Worm (Caenorhabditis elegans) whole organism, dauer: ENCODE results near the gene sra-29.

ENCODE experiments used
- unc-62 ChIP-seq: sonication (generic microtip); optimal IDR thresholded peaks from 2 replicates; lab custom pipeline; 2017; ENCODE audit warnings: missing biosample characterization, missing genetic modification reagents, missing genetic modification characterization

sra-29 gene

ce11 chrII:6592251-6592650 is 16.7 kb upstream of the sra-29 start, which contains the start of gene C56C10.9:
C56C10.9 (minus strand) TSS chrII:6592351.
- TF ChIP-seq unc-62 (GFP tag; lab: Kevin White, UChicago), result no peak

ce11 chrII:6591000-6591399 is 15.5 kb upstream of the sra-29 start:
- no peak for TF ChIP-seq unc-62 (GFP tag; lab: Kevin White, UChicago)

ce11 chrII:6589408-6589807 is 13.9 kb upstream of the sra-29 start, which contains the start of gene vps-32.1:
vps-32.1 (plus strand) TSS chrII:6589708.
- TF ChIP-seq unc-62 (GFP tag; lab: Kevin White, UChicago), result no peak

ce11 chrII:6588605-6589292 is 13.2 kb upstream of the sra-29 start, which contains the start of gene icd-1:
icd-1 (minus strand) TSS chrII:6588655.
- TF ChIP-seq unc-62 (GFP tag; lab: Kevin White, UChicago), result no peak

ce11 chrII:6587264-6587870 is 11.8 kb upstream of the sra-29 start, which contains the start of gene C56C10.7:
C56C10.7 (minus strand) TSS chrII:6587575.
- no peak for TF ChIP-seq unc-62 (GFP tag; lab: Kevin White, UChicago)

- TF ChIP-seq unc-62 (GFP tag; lab: Kevin White, UChicago), result no peak
These were observed 7.2 kb upstream of the sra-29 start, which contains the start of gene C56C10.4 for ce11 chrII:6582758-6583157. C56C10.4 (plus strand) TSS chrII:6583058.

- TF ChIP-seq unc-62 (GFP tag; lab: Kevin White, UChicago), result no peak
These were observed 5.7 kb upstream of the sra-29 start, which contains the start of gene C56C10.6 for ce11 chrII:6581236-6581635. C56C10.6 (minus strand) TSS chrII:6581336.

ce11 chrII:6578378-6578777 is 2.8 kb upstream of the sra-29 start, which contains the start of gene sra-31:
sra-31 (minus strand) TSS chrII:6578478.
- TF ChIP-seq unc-62 (GFP tag; lab: Kevin White, UChicago), result no peak

- TF ChIP-seq unc-62 (GFP tag; lab: Kevin White, UChicago), result no peak
These were observed 1.9 kb downstream of the sra-29 start, which contains the start of gene sra-28 for ce11 chrII:6573677-6574076. sra-28 (minus strand) TSS chrII:6573777.

- TF ChIP-seq unc-62 (GFP tag; lab: Kevin White, UChicago), result no peak
These were observed 6.8 kb downstream of the sra-29 start, which contains the start of gene sra-27 for ce11 chrII:6568707-6569106. sra-27 (plus strand) TSS chrII:6569007.

- TF ChIP-seq unc-62 (GFP tag; lab: Kevin White, UChicago), result no peak
These were observed 8.8 kb downstream of the sra-29 start, which contains the start of the genes F18C5.5 and F18C5.9 for ce11 chrII:6566628-6567180. F18C5.5 (minus strand) TSS chrII:6566728. F18C5.9 (plus strand) TSS chrII:6567130.

- no peak for TF ChIP-seq unc-62 (GFP tag; lab: Kevin White, UChicago)
These were observed 10.5 kb downstream of the sra-29 start, which contains the start of gene mpz-3 for ce11 chrII:6565077-6565476. mpz-3 (minus strand) TSS chrII:6565396.

ce11 chrII:6563238-6563637 is 12.3 kb downstream of the sra-29 start:
- no peak for TF ChIP-seq unc-62 (GFP tag; lab: Kevin White, UChicago)

- TF ChIP-seq unc-62 (GFP tag; lab: Kevin White, UChicago), result no peak
These were observed 13.2 kb downstream of the sra-29 start for ce11 chrII:6562203-6562867.

- no peak for TF ChIP-seq unc-62 (GFP tag; lab: Kevin White, UChicago)
These were observed 14.2 kb downstream of the sra-29 start, which contains the start of gene F18C5.10 for ce11 chrII:6561300-6561699. F18C5.10 (minus strand) TSS chrII:6561444.
